Worm (Caenorhabditis elegans): ENCODE measurements around the gene Y45F3A.1.

DNA sequence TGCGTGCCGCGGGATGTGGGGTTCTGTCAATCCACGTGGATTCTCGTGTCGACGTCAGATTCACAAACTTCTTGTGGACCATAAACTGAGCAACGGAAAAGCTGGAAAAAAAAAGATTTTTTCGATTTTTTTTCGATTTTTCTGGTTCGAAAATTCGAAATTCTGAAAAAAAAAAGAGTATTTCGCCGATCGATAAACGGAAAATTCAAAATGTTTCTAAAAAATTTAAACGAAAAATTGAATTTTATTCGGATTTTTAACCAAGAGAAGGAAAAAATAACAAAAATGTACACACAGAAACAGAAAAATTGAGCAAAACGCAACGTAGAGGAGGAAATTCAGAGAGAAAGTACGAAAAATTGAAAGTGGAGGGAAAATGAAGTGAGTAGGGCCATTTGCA, 34.7 kb upstream of the Y45F3A.1 start, which contains the start of gene Y39A1A.3:
- TF ChIP-seq him-1 (tag; optimal IDR thresholded peaks at IDR 0.05) (no peak), dao-5 (tag; optimal IDR thresholded peaks at IDR 0.05) (no peak)

Data from whole organism, L4/young adult.